Worm (Caenorhabditis elegans): ENCODE results near the gene ocr-2.

Gene ocr-2

ce11 chrIV:8205272-8206098 lies 14.4 kb downstream of the ocr-2 start, which contains the start of gene hgrs-1 (continued):
- TF ChIP-seq madf-6 (GFP tag; IDR thresholded peaks at IDR 0.05) = peak; percentile 98

- TF ChIP-seq hsf-1 (GFP tag; IDR thresholded peaks at IDR 0.05) (no peak), F23B12.7 (tag; optimal IDR thresholded peaks at IDR 0.05; ENCODE audit: insufficient read depth) (no peak), attf-6 (GFP tag; IDR thresholded peaks at IDR 0.05) (no peak), zim-3 (tag; optimal IDR thresholded peaks at IDR 0.05) (no peak), efl-1 (GFP tag; optimal IDR thresholded peaks at IDR 0.05) (no peak), attf-3 (GFP tag; conservative IDR thresholded peaks at IDR 0.05) (no peak), hrde-1 (tag; optimal IDR thresholded peaks at IDR 0.05; ENCODE audit: borderline replicate concordance) (no peak), snpc-1.3 (tag; optimal IDR thresholded peaks at IDR 0.05; ENCODE audit: insufficient read depth) (no peak), Y53G8AR.9 (GFP tag; conservative IDR thresholded peaks at IDR 0.05) (no peak), snpc-4 (GFP tag; optimal IDR thresholded peaks at IDR 0.05) (no peak), snpc-4 (tag; optimal IDR thresholded peaks at IDR 0.05) (no peak), ama-1 (optimal IDR thresholded peaks at IDR 0.05) (no peak), ama-1 (GFP tag; optimal IDR thresholded peaks at IDR 0.05) (no peak), xnd-1 (tag; optimal IDR thresholded peaks at IDR 0.05) (no peak), snpc-3.4 (tag; optimal IDR thresholded peaks at IDR 0.05) (no peak), rcor-1 (GFP tag; IDR thresholded peaks at IDR 0.05) (no peak), repo-1 (tag; optimal IDR thresholded peaks at IDR 0.05) (no peak), sdz-38 (tag; optimal IDR thresholded peaks at IDR 0.05) (no peak), nhr-27 (tag; optimal IDR thresholded peaks at IDR 0.05) (no peak), T07F8.4 (tag; optimal IDR thresholded peaks at IDR 0.05) (no peak)
Observed at ce11 chrIV:8203555-8203954, 16.3 kb downstream of the ocr-2 start.

- no peak for TF ChIP-seq mes-4 (tag; optimal IDR thresholded peaks at IDR 0.05)
- no peak for TF ChIP-seq him-1 (tag; optimal IDR thresholded peaks at IDR 0.05)
- no peak for TF ChIP-seq hmg-1.2 (GFP tag; IDR thresholded peaks at IDR 0.05)
- TF ChIP-seq aptf-2 (GFP tag; conservative IDR thresholded peaks at IDR 0.05) = no peak
- no peak for TF ChIP-seq K12H6.12 (tag; optimal IDR thresholded peaks at IDR 0.05)
- no peak for TF ChIP-seq rpc-1 (optimal IDR thresholded peaks at IDR 0.05)
- TF ChIP-seq rpc-1 (tag; optimal IDR thresholded peaks at IDR 0.05) = no peak
- no peak for TF ChIP-seq sea-2 (GFP tag; IDR thresholded peaks at IDR 0.05)
- no peak for TF ChIP-seq ceh-58 (GFP tag; IDR thresholded peaks at IDR 0.05)
Observed at ce11 chrIV:8201133-8201532, 18.8 kb downstream of the ocr-2 start, which contains the start of gene glrx-22. glrx-22 (minus strand) TSS chrIV:8201233.

- TF ChIP-seq madf-8 (GFP tag; conservative IDR thresholded peaks at IDR 0.05) = no peak
- TF ChIP-seq F23B12.7 (tag; optimal IDR thresholded peaks at IDR 0.05; ENCODE audit: insufficient read depth) = peak; percentile 5
- peak; percentile 68 for TF ChIP-seq nhr-80 (tag; optimal IDR thresholded peaks at IDR 0.05)
Observed at ce11 chrIV:8199824-8200223, 20.1 kb downstream of the ocr-2 start.

- TF ChIP-seq cebp-2 (GFP tag; IDR thresholded peaks at IDR 0.05) (0 out of 2 replicates have a peak, but pooled peaks have one; percentile 69), fkh-3 (tag; optimal IDR thresholded peaks at IDR 0.05) (no peak)
Observed at ce11 chrIV:8199274-8199673, 20.6 kb downstream of the ocr-2 start.

Data from whole organism, young adult.